Worm (Caenorhabditis elegans): ENCODE data around the gene C35D10.17.
A peak's percentile ranks its signal among the peaks of the same experiment; 100 is the strongest.

The C35D10.17 gene

ce11 chrIII:4912317-4912716 lies 45.5 kb downstream of the C35D10.17 start, which contains the start of the genes F26F4.9 and cee-1 (continued):
- peak; percentile 84 for TF ChIP-seq dsc-1 (tag; optimal IDR thresholded peaks at IDR 0.05)
- TF ChIP-seq sox-4 (tag; optimal IDR thresholded peaks at IDR 0.05) = peak; percentile 87
- TF ChIP-seq nhr-237 (tag; optimal IDR thresholded peaks at IDR 0.05) = no peak
- TF ChIP-seq rnt-1 (tag; optimal IDR thresholded peaks at IDR 0.05) = peak; percentile 96
- no peak for TF ChIP-seq sptf-1 (tag; optimal IDR thresholded peaks at IDR 0.05)
- TF ChIP-seq swsn-7 (tag; optimal IDR thresholded peaks at IDR 0.05) = peak; percentile 70
- TF ChIP-seq sup-37 (GFP tag; optimal IDR thresholded peaks at IDR 0.05) = no peak
- no peak for TF ChIP-seq lin-39 (tag; optimal IDR thresholded peaks at IDR 0.05)
- no peak for TF ChIP-seq efl-3 (GFP tag; optimal IDR thresholded peaks at IDR 0.05)
- TF ChIP-seq nhr-84 (tag; optimal IDR thresholded peaks at IDR 0.05) = no peak
- peak; percentile 76 for TF ChIP-seq pax-3 (tag; optimal IDR thresholded peaks at IDR 0.05)
- TF ChIP-seq pag-3 (tag; optimal IDR thresholded peaks at IDR 0.05; ENCODE audit: borderline replicate concordance, insufficient read depth) = no peak
- TF ChIP-seq lin-15B (tag; optimal IDR thresholded peaks at IDR 0.05) = no peak
- no peak for TF ChIP-seq alr-1 (tag; optimal IDR thresholded peaks at IDR 0.05; ENCODE audit: borderline replicate concordance)
- peak; percentile 63 to 69 for TF ChIP-seq lsy-2 (tag; optimal IDR thresholded peaks at IDR 0.05)
- peak; percentile 44 for TF ChIP-seq elt-2 (tag; optimal IDR thresholded peaks at IDR 0.05)
- TF ChIP-seq blmp-1 (tag; optimal IDR thresholded peaks at IDR 0.05) = peak; percentile 40
- no peak for TF ChIP-seq nhr-76 (tag; optimal IDR thresholded peaks at IDR 0.05)
- TF ChIP-seq hlh-4 (tag; optimal IDR thresholded peaks at IDR 0.05) = peak; percentile 22
- TF ChIP-seq mep-1 (tag; optimal IDR thresholded peaks at IDR 0.05) = peak; percentile 84
- peak; percentile 8 for TF ChIP-seq zip-4 (GFP tag; optimal IDR thresholded peaks at IDR 0.05)
- peak; percentile 63 to 79 for TF ChIP-seq efl-1 (optimal IDR thresholded peaks at IDR 0.05)
- peak; percentile 78 to 96 for TF ChIP-seq efl-1 (GFP tag; optimal IDR thresholded peaks at IDR 0.05 in 1 of 2)
- TF ChIP-seq lin-13 (GFP tag; optimal IDR thresholded peaks at IDR 0.05) = peak; percentile 21
- peak; percentile 93 for TF ChIP-seq lir-3 (tag; optimal IDR thresholded peaks at IDR 0.05; ENCODE audit: poor library complexity)
- TF ChIP-seq irx-1 (tag; optimal IDR thresholded peaks at IDR 0.05) = peak; percentile 86
- TF ChIP-seq F16B12.6 (tag; optimal IDR thresholded peaks at IDR 0.05) = peak; percentile 40
- peak; percentile 67 to 75 for TF ChIP-seq lin-35 (GFP tag; optimal IDR thresholded peaks at IDR 0.05)
- no peak for TF ChIP-seq aha-1 (tag; optimal IDR thresholded peaks at IDR 0.05)
- TF ChIP-seq dpl-1 (GFP tag; optimal IDR thresholded peaks at IDR 0.05) = peak; percentile 61 to 76 (median 68)
- no peak for TF ChIP-seq unc-98 (GFP tag; IDR thresholded peaks at IDR 0.05)

ce11 chrIII:4913736-4914135 lies 46.9 kb downstream of the C35D10.17 start:
- TF ChIP-seq nhr-85 (tag) (no peak), zag-1 (tag; optimal IDR thresholded peaks at IDR 0.05) (no peak), alr-1 (tag; optimal IDR thresholded peaks at IDR 0.05; ENCODE audit: borderline replicate concordance) (no peak), sup-37 (GFP tag; optimal IDR thresholded peaks at IDR 0.05) (no peak), unc-86 (tag; optimal IDR thresholded peaks at IDR 0.05) (no peak)

Data from whole organism, L1 larva.